Fruit fly (Drosophila melanogaster) whole organism, embryonic: Measurements from ENCODE around the gene CG3662.

Experiments
- Asciz ChIP-seq: fragments of 200-800 bp; sonication (Bioruptor generic); optimal IDR thresholded peaks from 2 replicates; lab custom pipeline; 2017; ENCODE audit warnings: missing biosample characterization, mild to moderate bottlenecking, missing genetic modification characterization, missing genetic modification reagents
- Atf6 ChIP-seq: fragments of 200-800 bp; sonication (Bioruptor generic); IDR thresholded peaks from 2 replicates; pipeline ENCODE4 v1.3.6; 2022; ENCODE audit warnings: missing biosample characterization, missing genetic modification characterization
- B-H1 ChIP-seq: fragments of 200-800 bp; sonication (Bioruptor generic); IDR thresholded peaks from 3 replicates; pipeline ENCODE4 v1.3.6; 2022; ENCODE audit warnings: missing biosample characterization, missing genetic modification characterization
- CG10274 ChIP-seq: fragments of 200-800 bp; sonication (Bioruptor generic); optimal IDR thresholded peaks from 3 replicates; lab custom pipeline; 2017; ENCODE audit warnings: missing biosample characterization, mild to moderate bottlenecking, missing genetic modification characterization
- CG10959 ChIP-seq: fragments of 200-800 bp; sonication (Bioruptor generic); IDR thresholded peaks from 2 replicates; pipeline ENCODE4 v1.3.6; 2022; ENCODE audit warnings: missing biosample characterization, missing genetic modification characterization
- CG12942 ChIP-seq: fragments of 200-800 bp; sonication (Bioruptor generic); optimal IDR thresholded peaks from 3 replicates; lab custom pipeline; 2016; ENCODE audit warnings: missing biosample characterization, missing genetic modification characterization
- CG13123 ChIP-seq: fragments of 200-800 bp; sonication (Bioruptor generic); optimal IDR thresholded peaks from 2 replicates; lab custom pipeline; 2016; ENCODE audit warnings: missing biosample characterization, missing genetic modification characterization
- CG14860 ChIP-seq: fragments of 200-800 bp; sonication (Bioruptor generic); IDR thresholded peaks from 3 replicates; pipeline ENCODE4 v1.3.6; 2022; ENCODE audit warnings: missing biosample characterization, missing genetic modification characterization; ENCODE audit not compliant: partially characterized antibody
- CG15514 ChIP-seq: fragments of 200-800 bp; sonication (Bioruptor generic); optimal IDR thresholded peaks from 3 replicates; lab custom pipeline; 2017; ENCODE audit warnings: missing biosample characterization, missing genetic modification characterization, mild to moderate bottlenecking, moderate library complexity, missing genetic modification reagents
- CG1603 ChIP-seq: fragments of 200-800 bp; sonication (Bioruptor generic); optimal IDR thresholded peaks from 2 replicates; lab custom pipeline; 2019; ENCODE audit warnings: missing biosample characterization, mild to moderate bottlenecking, missing genetic modification characterization, moderate library complexity
- CG1647 ChIP-seq: fragments of 200-800 bp; sonication (Bioruptor generic); optimal IDR thresholded peaks from 3 replicates; lab custom pipeline; 2016; ENCODE audit warnings: missing biosample characterization, missing genetic modification characterization
- CG17802 ChIP-seq: fragments of 200-800 bp; sonication (Bioruptor generic); optimal IDR thresholded peaks from 2 replicates; lab custom pipeline; 2018; ENCODE audit warnings: missing biosample characterization, mild to moderate bottlenecking, missing genetic modification characterization, moderate library complexity
- CG18011 ChIP-seq: fragments of 200-800 bp; sonication (Bioruptor generic); optimal IDR thresholded peaks from 2 replicates; lab custom pipeline; 2017; ENCODE audit warnings: missing biosample characterization, missing genetic modification characterization, mild to moderate bottlenecking, moderate library complexity, missing genotype
- CG2129 ChIP-seq: fragments of 200-800 bp; sonication (Bioruptor generic); IDR thresholded peaks from 2 replicates; pipeline ENCODE4 v1.3.6; 2022; ENCODE audit warnings: missing biosample characterization, missing genetic modification characterization; ENCODE audit not compliant: partially characterized antibody
- CG43689 ChIP-seq: fragments of 200-800 bp; sonication (Bioruptor generic); IDR thresholded peaks from 2 replicates; pipeline ENCODE4 v1.3.6; 2022; ENCODE audit warnings: missing biosample characterization, missing genetic modification characterization
- CG4730 ChIP-seq: fragments of 200-800 bp; sonication (Bioruptor generic); IDR thresholded peaks from 2 replicates; pipeline ENCODE4 v1.3.6; 2022; ENCODE audit warnings: missing biosample characterization, missing genetic modification characterization
- CG5180 ChIP-seq: fragments of 200-800 bp; sonication (Bioruptor generic); optimal IDR thresholded peaks from 3 replicates; lab custom pipeline; 2017; ENCODE audit warnings: missing biosample characterization, missing genetic modification characterization, mild to moderate bottlenecking, moderate library complexity, missing genetic modification reagents
- CG6689 ChIP-seq: fragments of 200-800 bp; sonication (Bioruptor generic); IDR thresholded peaks from 2 replicates; pipeline ENCODE4 v1.3.6; 2022; ENCODE audit warnings: missing biosample characterization, missing genetic modification characterization
- D19B ChIP-seq: fragments of 200-800 bp; sonication (Bioruptor generic); optimal IDR thresholded peaks from 2 replicates; lab custom pipeline; 2017; ENCODE audit warnings: missing biosample characterization, mild to moderate bottlenecking, missing genetic modification characterization
- Eip74EF ChIP-seq, 2 experiments: fragments of 200-800 bp in 1 of 2; fragments of >200 bp in 1 of 2; sonication (Bioruptor generic) in 1 of 2; optimal IDR thresholded peaks; 2 replicates each; lab custom pipeline; 2017 to 2019; ENCODE audit warnings: missing biosample characterization in 2 of 2, missing genetic modification characterization in 2 of 2, mild to moderate bottlenecking in 1 of 2, moderate library complexity in 1 of 2
- HLH3B ChIP-seq: fragments of 200-800 bp; sonication (Bioruptor generic); IDR thresholded peaks from 2 replicates; pipeline ENCODE4 v1.3.6; 2022; ENCODE audit warnings: missing biosample characterization, missing genetic modification characterization
- Hr39 ChIP-seq: fragments of >200 bp; optimal IDR thresholded peaks from 2 replicates; lab custom pipeline; 2017
- MTF-1 ChIP-seq: fragments of 200-800 bp; sonication (Bioruptor generic); optimal IDR thresholded peaks from 2 replicates; lab custom pipeline; 2018; ENCODE audit warnings: missing biosample characterization, mild to moderate bottlenecking, missing genetic modification characterization, borderline replicate concordance
- Med ChIP-seq: fragments of 200-800 bp; sonication (Bioruptor generic); peaks from one replicate; lab custom pipeline; 2016; ENCODE audit warnings: missing biosample characterization, missing genetic modification characterization, mild to moderate bottlenecking, inconsistent platforms, moderate library complexity
- Mes4 ChIP-seq: fragments of 200-800 bp; sonication (Bioruptor generic); optimal IDR thresholded peaks from 2 replicates; lab custom pipeline; 2016; ENCODE audit warnings: missing biosample characterization, missing genetic modification characterization
- Neu2 ChIP-seq: fragments of 200-800 bp; sonication (Bioruptor generic); optimal IDR thresholded peaks from 3 replicates; lab custom pipeline; 2016; ENCODE audit warnings: missing biosample characterization, missing genetic modification characterization, borderline replicate concordance
- Optix ChIP-seq: fragments of 200-800 bp; sonication (Bioruptor generic); IDR thresholded peaks from 3 replicates; pipeline ENCODE4 v1.3.6; 2022; ENCODE audit warnings: missing biosample characterization, missing genetic modification characterization
- Sin3A ChIP-seq: fragments of >200 bp; optimal IDR thresholded peaks from 2 replicates; lab custom pipeline; 2018
- Sry-δ ChIP-seq: fragments of 200-800 bp; sonication (Bioruptor generic); optimal IDR thresholded peaks from 2 replicates; lab custom pipeline; 2016; ENCODE audit warnings: missing biosample characterization, missing genetic modification characterization
- Taf1 ChIP-seq: fragments of 200-800 bp; sonication (Bioruptor generic); IDR thresholded peaks from 2 replicates; pipeline ENCODE4 v1.3.6; 2022; ENCODE audit warnings: missing biosample characterization, missing genetic modification characterization
- Tbp ChIP-seq: fragments of >200 bp; optimal IDR thresholded peaks from 2 replicates; lab custom pipeline; 2018; ENCODE audit warnings: missing biosample characterization, missing genetic modification characterization
- Trl ChIP-seq, 3 experiments: fragments of >200 bp in 2 of 3; fragments of 200-800 bp in 1 of 3; sonication (Bioruptor generic) in 1 of 3; optimal IDR thresholded peaks; 2 replicates in 1 of 3; 3 replicates in 2 of 3; lab custom pipeline; 2016 to 2017; ENCODE audit warnings: missing biosample characterization in 1 of 3, missing genetic modification characterization in 1 of 3
- aop ChIP-seq: fragments of 200-800 bp; sonication (Bioruptor generic); IDR thresholded peaks from 2 replicates; pipeline ENCODE4 v1.3.6; 2022; ENCODE audit warnings: missing biosample characterization, missing genetic modification characterization
- bsh ChIP-seq, 2 experiments: fragments of 200-800 bp; sonication (Bioruptor generic); optimal IDR thresholded peaks; 2 replicates each; lab custom pipeline; 2017 to 2018; ENCODE audit warnings: mild to moderate bottlenecking in 2 of 2, missing biosample characterization in 2 of 2, missing genetic modification characterization in 2 of 2, moderate library complexity in 1 of 2
- cad ChIP-seq: fragments of >200 bp; optimal IDR thresholded peaks from 2 replicates; lab custom pipeline; 2017; ENCODE audit warnings: missing biosample characterization, missing genetic modification characterization
- chm ChIP-seq: fragments of 200-800 bp; sonication (Bioruptor generic); IDR thresholded peaks from 2 replicates; pipeline ENCODE4 v1.3.6; 2022; ENCODE audit warnings: missing biosample characterization, missing genetic modification characterization
- da ChIP-seq: fragments of 200-800 bp; sonication (Bioruptor generic); optimal IDR thresholded peaks from 2 replicates; lab custom pipeline; 2016; ENCODE audit warnings: missing biosample characterization, missing genetic modification characterization
- danr ChIP-seq: fragments of 200-800 bp; sonication (Bioruptor generic); IDR thresholded peaks from 2 replicates; pipeline ENCODE4 v1.3.6; 2022; ENCODE audit warnings: missing biosample characterization, missing genetic modification characterization
- dmrt99B ChIP-seq: fragments of 200-800 bp; sonication (Bioruptor generic); optimal IDR thresholded peaks from 2 replicates; lab custom pipeline; 2018; ENCODE audit warnings: missing biosample characterization, mild to moderate bottlenecking, missing genetic modification characterization, moderate library complexity
- eyg ChIP-seq: fragments of 200-800 bp; sonication (Bioruptor generic); optimal IDR thresholded peaks from 3 replicates; lab custom pipeline; 2016; ENCODE audit warnings: missing biosample characterization, missing genetic modification characterization
- kni ChIP-seq: fragments of 200-800 bp; sonication (Bioruptor generic); optimal IDR thresholded peaks from 3 replicates; lab custom pipeline; 2017; ENCODE audit warnings: mild to moderate bottlenecking, missing biosample characterization, missing genetic modification reagents, missing genetic modification characterization
- knrl ChIP-seq: fragments of 200-800 bp; sonication (Bioruptor generic); IDR thresholded peaks from 3 replicates; pipeline ENCODE4 v1.3.6; 2022; ENCODE audit warnings: missing biosample characterization, missing genetic modification characterization; ENCODE audit not compliant: partially characterized antibody
- mirr ChIP-seq: fragments of 200-800 bp; sonication (Bioruptor generic); optimal IDR thresholded peaks from 3 replicates; lab custom pipeline; 2018; ENCODE audit warnings: missing biosample characterization, mild to moderate bottlenecking, missing genetic modification characterization
- pfk ChIP-seq: fragments of 200-800 bp; sonication (Bioruptor generic); optimal IDR thresholded peaks from 2 replicates; lab custom pipeline; 2018; ENCODE audit warnings: missing biosample characterization, mild to moderate bottlenecking, missing genetic modification characterization, moderate library complexity
- sens-2 ChIP-seq: fragments of 200-800 bp; sonication (Bioruptor generic); IDR thresholded peaks from 2 replicates; pipeline ENCODE4 v1.3.6; 2022; ENCODE audit warnings: missing biosample characterization, missing genetic modification characterization
- tll ChIP-seq, 2 experiments: fragments of 200-800 bp in 1 of 2; fragments of >200 bp in 1 of 2; sonication (Bioruptor generic) in 1 of 2; optimal IDR thresholded peaks; 2 replicates each; lab custom pipeline; 2017 to 2019; ENCODE audit warnings: missing biosample characterization in 2 of 2, missing genetic modification characterization in 2 of 2, mild to moderate bottlenecking in 1 of 2, moderate library complexity in 1 of 2
- unpg ChIP-seq: fragments of 200-800 bp; sonication (Bioruptor generic); optimal IDR thresholded peaks from 3 replicates; lab custom pipeline; 2018; ENCODE audit warnings: missing biosample characterization, mild to moderate bottlenecking, missing genetic modification characterization, moderate library complexity
- usp ChIP-seq: fragments of >200 bp; optimal IDR thresholded peaks from 2 replicates; lab custom pipeline; 2017; ENCODE audit warnings: missing biosample characterization, missing genetic modification characterization
- z ChIP-seq: fragments of 200-800 bp; sonication (Bioruptor generic); IDR thresholded peaks from 3 replicates; pipeline ENCODE4 v1.3.6; 2022; ENCODE audit warnings: missing biosample characterization, missing genetic modification characterization
- zen2 ChIP-seq: fragments of 200-800 bp; sonication (Bioruptor generic); IDR thresholded peaks from 3 replicates; pipeline ENCODE4 v1.3.6; 2022; ENCODE audit warnings: missing biosample characterization, missing genetic modification characterization; ENCODE audit not compliant: partially characterized antibody

CG3662 gene

dm6 chr2L:850727-851257 is 29.7 kb downstream of the CG3662 start, which contains the start of gene drongo (continued):
- peak; percentile 28 for TF ChIP-seq CG5180 (GFP tag; lab: Kevin White, UChicago)
- peak; percentile 99 for TF ChIP-seq pfk (GFP tag; lab: Kevin White, UChicago)
- no peak for TF ChIP-seq aop (GFP tag; lab: Robert Waterston, UW)
- no peak for TF ChIP-seq CG13123 (GFP tag; lab: Kevin White, UChicago)
- no peak for TF ChIP-seq Mes4
- TF ChIP-seq Neu2 (GFP tag; lab: Kevin White, UChicago), result no peak
- no peak for TF ChIP-seq CG10959 (GFP tag; lab: Robert Waterston, UW)
- peak; percentile 37 for TF ChIP-seq Sin3A (lab: Kevin White, UChicago)
- TF ChIP-seq Asciz (GFP tag; lab: Kevin White, UChicago), result peak; percentile 1
- peak; percentile 13 for TF ChIP-seq da (GFP tag; lab: Kevin White, UChicago)
- no peak for TF ChIP-seq Tbp
- no peak for TF ChIP-seq CG10274 (GFP tag; lab: Kevin White, UChicago)
- no peak for TF ChIP-seq Taf1 (GFP tag; lab: Robert Waterston, UW)
- no peak for TF ChIP-seq danr (GFP tag; lab: Robert Waterston, UW)
- TF ChIP-seq Atf6 (GFP tag; lab: Robert Waterston, UW), result peak; percentile 34; the same call in 1 of the 2 replicates
- TF ChIP-seq sens-2 (GFP tag; lab: Robert Waterston, UW), result no peak
- TF ChIP-seq kni (GFP tag; lab: Kevin White, UChicago), result peak; percentile 63
- peak; percentile 75 for TF ChIP-seq CG15514
- TF ChIP-seq z (GFP tag; lab: Robert Waterston, UW), result no peak
- TF ChIP-seq HLH3B (GFP tag; lab: Robert Waterston, UW), result no peak; the same call in 1 of the 2 replicates
- TF ChIP-seq CG1647 (GFP tag; lab: Kevin White, UChicago), result no peak
- TF ChIP-seq CG4730, result no peak
- TF ChIP-seq D19B, result no peak
- no peak for TF ChIP-seq Optix (GFP tag; lab: Robert Waterston, UW)
- 0 out of 2 replicates have a peak, but pooled peaks have one; percentile 10 for TF ChIP-seq CG43689 (GFP tag; lab: Robert Waterston, UW)
- peak; percentile 6 for TF ChIP-seq CG17802
- TF ChIP-seq Med (GFP tag; lab: Kevin White, UChicago), result peak; percentile 90
- TF ChIP-seq chm, result peak; percentile 87
- no peak for TF ChIP-seq dmrt99B
- no peak for TF ChIP-seq tll (GFP tag; optimal IDR thresholded peaks at IDR 0.05; lab: Kevin White, UChicago)
- TF ChIP-seq CG14860, result 0 out of 3 replicates have a peak, but pooled peaks have one; percentile 48
- no peak for TF ChIP-seq CG2129 (GFP tag; lab: Robert Waterston, UW)
- TF ChIP-seq bsh (GFP tag; optimal IDR thresholded peaks at IDR 0.05; lab: Kevin White, UChicago), result peak; percentile 12 to 17
- no peak for TF ChIP-seq cad (GFP tag; lab: Kevin White, UChicago)
- no peak for TF ChIP-seq usp (GFP tag; lab: Kevin White, UChicago)
- peak; percentile 86 for TF ChIP-seq CG1603
- TF ChIP-seq mirr, result peak; percentile 64
- TF ChIP-seq knrl (GFP tag; lab: Robert Waterston, UW), result peak; percentile 32; the same call in 1 of the 3 replicates
- no peak for TF ChIP-seq CG12942 (GFP tag; lab: Kevin White, UChicago)
- no peak for TF ChIP-seq unpg (GFP tag; lab: Kevin White, UChicago)
- TF ChIP-seq zen2 (GFP tag; lab: Robert Waterston, UW), result no peak; the same call in 1 of the 3 replicates
- no peak for TF ChIP-seq Trl (optimal IDR thresholded peaks at IDR 0.05; lab: Kevin White, UChicago)
- TF ChIP-seq Trl (GFP tag; optimal IDR thresholded peaks at IDR 0.05; lab: Kevin White, UChicago), result peak; percentile 53
- peak in 1 of 2 experiments; percentile 10 for TF ChIP-seq Eip74EF (GFP tag; optimal IDR thresholded peaks at IDR 0.05; lab: Kevin White, UChicago)
- peak; percentile 61 for TF ChIP-seq Sry-δ (GFP tag; lab: Kevin White, UChicago)
- TF ChIP-seq CG6689 (GFP tag; lab: Robert Waterston, UW), result no peak
- no peak for TF ChIP-seq eyg
- TF ChIP-seq MTF-1 (GFP tag; lab: Kevin White, UChicago), result no peak
- TF ChIP-seq CG18011, result no peak
- no peak for TF ChIP-seq Hr39 (lab: Kevin White, UChicago)
- no peak for TF ChIP-seq B-H1 (GFP tag; lab: Robert Waterston, UW)
